Fruit fly (Drosophila melanogaster) whole organism, embryonic: Measurements from ENCODE around the gene mAChR-C.

ENCODE experiments used
- CG10274 ChIP-seq: fragments of 200-800 bp; sonication (Bioruptor generic); optimal IDR thresholded peaks from 3 replicates; lab custom pipeline; 2017; ENCODE audit warnings: missing biosample characterization, mild to moderate bottlenecking, missing genetic modification characterization
- CG12104 ChIP-seq: fragments of 200-800 bp; sonication (Bioruptor generic); optimal IDR thresholded peaks from 3 replicates; lab custom pipeline; 2016; ENCODE audit warnings: missing biosample characterization, missing genetic modification characterization
- CG13287 ChIP-seq: fragments of 200-800 bp; sonication (Bioruptor generic); IDR thresholded peaks from 2 replicates; pipeline ENCODE4 v1.3.6; 2022; ENCODE audit warnings: missing biosample characterization, missing genetic modification characterization; ENCODE audit not compliant: partially characterized antibody
- CG13624 ChIP-seq: fragments of 200-800 bp; sonication (Bioruptor generic); optimal IDR thresholded peaks from 2 replicates; lab custom pipeline; 2016; ENCODE audit warnings: missing biosample characterization, missing genetic modification characterization
- CG16815 ChIP-seq: fragments of 200-800 bp; sonication (Bioruptor generic); optimal IDR thresholded peaks from 3 replicates; lab custom pipeline; 2017; ENCODE audit warnings: missing biosample characterization, mild to moderate bottlenecking, missing genetic modification characterization
- CG18262 ChIP-seq: fragments of 200-800 bp; optimal IDR thresholded peaks from 3 replicates; lab custom pipeline; 2019; ENCODE audit warnings: missing biosample characterization, mild to moderate bottlenecking, missing genetic modification characterization, moderate library complexity
- CG1832 ChIP-seq: fragments of 200-800 bp; sonication (Bioruptor generic); optimal IDR thresholded peaks from 2 replicates; lab custom pipeline; 2017; ENCODE audit warnings: missing biosample characterization, mild to moderate bottlenecking, missing genetic modification characterization, inconsistent platforms
- CG18599 ChIP-seq: fragments of 200-800 bp; sonication (Bioruptor generic); optimal IDR thresholded peaks from 3 replicates; lab custom pipeline; 2017; ENCODE audit warnings: missing biosample characterization, missing genetic modification characterization, mild to moderate bottlenecking, moderate library complexity, missing genetic modification reagents
- CG2889 ChIP-seq: fragments of 200-800 bp; sonication (Bioruptor generic); IDR thresholded peaks from 3 replicates; pipeline ENCODE4 v1.3.6; 2022; ENCODE audit warnings: missing biosample characterization, missing genetic modification characterization
- CG30403 ChIP-seq: fragments of 200-800 bp; sonication (Bioruptor generic); optimal IDR thresholded peaks from 3 replicates; lab custom pipeline; 2016; ENCODE audit warnings: missing biosample characterization, missing genetic modification characterization
- CG3281 ChIP-seq: fragments of 200-800 bp; sonication (Bioruptor generic); optimal IDR thresholded peaks from 3 replicates; lab custom pipeline; 2017; ENCODE audit warnings: missing biosample characterization, mild to moderate bottlenecking, missing genetic modification characterization
- CG3847 ChIP-seq: fragments of 200-800 bp; sonication (Bioruptor generic); IDR thresholded peaks from 2 replicates; pipeline ENCODE4 v1.3.6; 2022; ENCODE audit warnings: missing biosample characterization, missing genetic modification characterization
- CG5180 ChIP-seq: fragments of 200-800 bp; sonication (Bioruptor generic); optimal IDR thresholded peaks from 3 replicates; lab custom pipeline; 2017; ENCODE audit warnings: missing biosample characterization, missing genetic modification characterization, mild to moderate bottlenecking, moderate library complexity, missing genetic modification reagents
- CG6791 ChIP-seq: fragments of 200-800 bp; sonication (Bioruptor generic); IDR thresholded peaks from 3 replicates; pipeline ENCODE4 v1.3.6; 2022; ENCODE audit warnings: missing biosample characterization, missing genetic modification characterization; ENCODE audit not compliant: partially characterized antibody
- CG7745 ChIP-seq: fragments of 200-800 bp; sonication (Bioruptor generic); optimal IDR thresholded peaks from 2 replicates; lab custom pipeline; 2018; ENCODE audit warnings: missing biosample characterization, mild to moderate bottlenecking, missing genetic modification characterization, moderate library complexity
- CG7928 ChIP-seq: fragments of 200-800 bp; sonication (Bioruptor generic); optimal IDR thresholded peaks from 2 replicates; lab custom pipeline; 2017; ENCODE audit warnings: missing biosample characterization, mild to moderate bottlenecking, missing genetic modification characterization
- CG9876 ChIP-seq: fragments of 200-800 bp; sonication (Bioruptor generic); optimal IDR thresholded peaks from 2 replicates; lab custom pipeline; 2016; ENCODE audit warnings: missing biosample characterization, missing genetic modification characterization
- CoRest ChIP-seq: fragments of 200-800 bp; sonication (Bioruptor generic); optimal IDR thresholded peaks from 3 replicates; lab custom pipeline; 2018; ENCODE audit warnings: missing biosample characterization, mild to moderate bottlenecking, missing genetic modification characterization, moderate library complexity
- CrebB ChIP-seq: fragments of 200-800 bp; sonication (Bioruptor generic); optimal IDR thresholded peaks from 3 replicates; lab custom pipeline; 2018; ENCODE audit warnings: missing biosample characterization, mild to moderate bottlenecking, missing genetic modification characterization
- Dp ChIP-seq: fragments of 200-800 bp; sonication (Bioruptor generic); optimal IDR thresholded peaks from 2 replicates; lab custom pipeline; 2018; ENCODE audit warnings: missing biosample characterization, mild to moderate bottlenecking, missing genetic modification characterization, moderate library complexity
- Dref ChIP-seq: fragments of 200-800 bp; sonication (Bioruptor generic); IDR thresholded peaks from 2 replicates; pipeline ENCODE4 v1.3.6; 2022; ENCODE audit warnings: missing biosample characterization, missing genetic modification characterization
- Drgx ChIP-seq: fragments of 200-800 bp; sonication (Bioruptor generic); IDR thresholded peaks from 2 replicates; pipeline ENCODE4 v1.3.6; 2022; ENCODE audit warnings: missing biosample characterization, missing genetic modification characterization
- E2f1 ChIP-seq: fragments of 200-800 bp; sonication (Bioruptor generic); IDR thresholded peaks from 2 replicates; pipeline ENCODE4 v1.3.6; 2022; ENCODE audit warnings: missing biosample characterization, missing genetic modification characterization
- Ets65A ChIP-seq: fragments of 200-800 bp; sonication (Bioruptor generic); peaks from one replicate; lab custom pipeline; 2016; ENCODE audit warnings: missing biosample characterization, missing genetic modification characterization
- Fer1 ChIP-seq: fragments of 200-800 bp; sonication (Bioruptor generic); optimal IDR thresholded peaks from 2 replicates; lab custom pipeline; 2017; ENCODE audit warnings: missing biosample characterization, mild to moderate bottlenecking, missing genetic modification characterization
- GATAe ChIP-seq: fragments of 200-800 bp; sonication (Bioruptor generic); conservative IDR thresholded peaks from 2 replicates; pipeline ENCODE4 v1.3.6; 2022; ENCODE audit warnings: missing biosample characterization, missing genetic modification characterization
- H2.0 ChIP-seq: fragments of 200-800 bp; sonication (Bioruptor generic); IDR thresholded peaks from 2 replicates; pipeline ENCODE4 v1.3.6; 2022; ENCODE audit warnings: missing biosample characterization, missing genetic modification characterization
- Hmr ChIP-seq: fragments of 200-800 bp; sonication (Bioruptor generic); optimal IDR thresholded peaks from 3 replicates; lab custom pipeline; 2017; ENCODE audit warnings: mild to moderate bottlenecking, missing biosample characterization, missing genetic modification reagents, missing genetic modification characterization
- Hr78 ChIP-seq, 2 experiments: fragments of 200-800 bp in 1 of 2; fragments of >200 bp in 1 of 2; sonication (Bioruptor generic) in 1 of 2; optimal IDR thresholded peaks; 2 replicates each; lab custom pipeline; 2017 to 2019; ENCODE audit warnings: missing biosample characterization in 2 of 2, missing genetic modification characterization in 2 of 2, mild to moderate bottlenecking in 1 of 2, moderate library complexity in 1 of 2
- Lim3 ChIP-seq: fragments of 200-800 bp; sonication (Bioruptor generic); IDR thresholded peaks from 2 replicates; pipeline ENCODE4 v1.3.6; 2022; ENCODE audit warnings: missing biosample characterization, missing genetic modification characterization
- Myb ChIP-seq: fragments of 200-800 bp; sonication (Bioruptor generic); optimal IDR thresholded peaks from 2 replicates; lab custom pipeline; 2016; ENCODE audit warnings: missing biosample characterization, missing genetic modification characterization
- Oaz ChIP-seq: fragments of 200-800 bp; sonication (Bioruptor generic); IDR thresholded peaks from 2 replicates; pipeline ENCODE4 v1.3.6; 2022; ENCODE audit warnings: missing biosample characterization, missing genetic modification characterization
- Rfx ChIP-seq: fragments of 200-800 bp; sonication (Bioruptor generic); IDR thresholded peaks from 2 replicates; pipeline ENCODE4 v1.3.6; 2022; ENCODE audit warnings: missing biosample characterization, missing genetic modification characterization
- Sox102F ChIP-seq: fragments of 200-800 bp; sonication (Bioruptor generic); optimal IDR thresholded peaks from 2 replicates; lab custom pipeline; 2018; ENCODE audit warnings: missing biosample characterization, mild to moderate bottlenecking, missing genetic modification characterization, moderate library complexity
- Spps ChIP-seq: fragments of 200-800 bp; sonication (Bioruptor generic); optimal IDR thresholded peaks from 2 replicates; lab custom pipeline; 2018; ENCODE audit warnings: missing biosample characterization, mild to moderate bottlenecking, missing genetic modification characterization
- abd-A ChIP-seq: fragments of 200-800 bp; sonication (Bioruptor generic); optimal IDR thresholded peaks from 3 replicates; lab custom pipeline; 2019; ENCODE audit warnings: missing biosample characterization, mild to moderate bottlenecking, missing genetic modification characterization, moderate library complexity
- ac ChIP-seq: fragments of 200-800 bp; sonication (Bioruptor generic); optimal IDR thresholded peaks from 3 replicates; lab custom pipeline; 2017; ENCODE audit warnings: missing biosample characterization, mild to moderate bottlenecking, missing genetic modification characterization
- al ChIP-seq: fragments of 200-800 bp; sonication (Bioruptor generic); IDR thresholded peaks from 2 replicates; pipeline ENCODE4 v1.3.6; 2022; ENCODE audit warnings: missing biosample characterization, missing genetic modification characterization
- aop ChIP-seq: fragments of 200-800 bp; sonication (Bioruptor generic); IDR thresholded peaks from 2 replicates; pipeline ENCODE4 v1.3.6; 2022; ENCODE audit warnings: missing biosample characterization, missing genetic modification characterization
- cato ChIP-seq: fragments of 200-800 bp; sonication (Bioruptor generic); optimal IDR thresholded peaks from 2 replicates; lab custom pipeline; 2016; ENCODE audit warnings: missing biosample characterization, missing genetic modification characterization, borderline replicate concordance
- crc ChIP-seq: fragments of 200-800 bp; sonication (Bioruptor generic); optimal IDR thresholded peaks from 2 replicates; lab custom pipeline; 2016; ENCODE audit warnings: missing biosample characterization, missing genetic modification characterization
- hth ChIP-seq: fragments of >200 bp; optimal IDR thresholded peaks from 2 replicates; lab custom pipeline; 2017; ENCODE audit warnings: inconsistent platforms
- jumu ChIP-seq: fragments of 200-800 bp; sonication (Bioruptor generic); optimal IDR thresholded peaks from 3 replicates; lab custom pipeline; 2016; ENCODE audit warnings: missing biosample characterization, missing genetic modification characterization
- mld ChIP-seq: fragments of 200-800 bp; sonication (Bioruptor generic); IDR thresholded peaks from 3 replicates; pipeline ENCODE4 v1.3.6; 2022; ENCODE audit warnings: missing biosample characterization, missing genetic modification characterization; ENCODE audit not compliant: partially characterized antibody
- nom ChIP-seq: fragments of 200-800 bp; sonication (Bioruptor generic); optimal IDR thresholded peaks from 2 replicates; lab custom pipeline; 2017; ENCODE audit warnings: missing biosample characterization, missing genetic modification characterization, mild to moderate bottlenecking, moderate library complexity, missing genetic modification reagents
- pan ChIP-seq, 4 experiments: fragments of >200 bp in 3 of 4; fragments of 200-800 bp in 1 of 4; sonication (Bioruptor generic) in 1 of 4; optimal IDR thresholded peaks in 3 of 4; IDR thresholded peaks in 1 of 4; 2 replicates each; pipeline versions ENCODE4 v1.3.6 to Lab custom; 2017 to 2022; ENCODE audit warnings: missing biosample characterization in 2 of 4, missing genetic modification characterization in 2 of 4, mixed read lengths in 1 of 4
- peb ChIP-seq: fragments of 200-800 bp; sonication (Bioruptor generic); IDR thresholded peaks from 2 replicates; pipeline ENCODE4 v1.3.6; 2022; ENCODE audit warnings: missing biosample characterization, missing genetic modification characterization
- stwl ChIP-seq: fragments of 200-800 bp; sonication (Bioruptor generic); optimal IDR thresholded peaks from 3 replicates; lab custom pipeline; 2018; ENCODE audit warnings: missing biosample characterization, mild to moderate bottlenecking, missing genetic modification characterization, moderate library complexity
- tio ChIP-seq: fragments of 200-800 bp; sonication (Bioruptor generic); optimal IDR thresholded peaks from 2 replicates; lab custom pipeline; 2017; ENCODE audit warnings: missing biosample characterization, missing genetic modification characterization, inconsistent platforms
- zfh2 ChIP-seq: fragments of 200-800 bp; sonication (Bioruptor generic); optimal IDR thresholded peaks from 2 replicates; lab custom pipeline; 2016; ENCODE audit warnings: missing biosample characterization, missing genetic modification characterization

Gene mAChR-C

dm6 chrX:6794190-6794589 lies 38.3 kb downstream of the mAChR-C start (continued):
- TF ChIP-seq CG1832 (GFP tag; lab: Kevin White, UChicago), result no peak
- peak; percentile 76 for TF ChIP-seq CrebB (tag; lab: Kevin White, UChicago)
- TF ChIP-seq GATAe, result no peak
- peak; percentile 62 for TF ChIP-seq Myb (GFP tag; lab: Kevin White, UChicago)
- TF ChIP-seq CG16815, result peak; percentile 71
- peak; percentile 55; the same call in 1 of the 2 replicates for TF ChIP-seq aop (GFP tag; lab: Robert Waterston, UW)
- TF ChIP-seq CG7745 (tag; lab: Kevin White, UChicago), result no peak
- no peak for TF ChIP-seq mld (GFP tag; lab: Robert Waterston, UW)
- TF ChIP-seq Fer1 (GFP tag; lab: Kevin White, UChicago), result peak; percentile 71
- TF ChIP-seq CG3281 (GFP tag; lab: Kevin White, UChicago), result peak; percentile 83
- TF ChIP-seq Dref (GFP tag; lab: Robert Waterston, UW), result peak; percentile 25; the same call in 1 of the 2 replicates
- TF ChIP-seq CG6791 (GFP tag; lab: Robert Waterston, UW), result no peak
- TF ChIP-seq abd-A, result no peak
- no peak for TF ChIP-seq pan (optimal IDR thresholded peaks at IDR 0.05; lab: Kevin White, UChicago)
- peak in 1 of 2 experiments; percentile 92 for TF ChIP-seq pan (GFP tag; optimal IDR thresholded peaks at IDR 0.05 in 1 of 2, IDR thresholded peaks at IDR 0.05 in 1 of 2)
- TF ChIP-seq CG30403 (GFP tag; lab: Kevin White, UChicago), result peak; percentile 80
- no peak for TF ChIP-seq Hr78 (GFP tag; optimal IDR thresholded peaks at IDR 0.05; lab: Kevin White, UChicago)
- TF ChIP-seq Oaz (GFP tag; lab: Robert Waterston, UW), result peak; percentile 65; the same call in 1 of the 2 replicates
- TF ChIP-seq Spps (tag; lab: Kevin White, UChicago), result peak; percentile 37
- TF ChIP-seq tio (GFP tag; lab: Kevin White, UChicago), result peak; percentile 80
- peak; percentile 69 for TF ChIP-seq CG10274 (GFP tag; lab: Kevin White, UChicago)
- no peak for TF ChIP-seq nom (GFP tag; lab: Kevin White, UChicago)
- TF ChIP-seq crc (GFP tag; lab: Kevin White, UChicago), result peak; percentile 75
- TF ChIP-seq CG3847, result peak; percentile 83
- TF ChIP-seq hth, result no peak
- peak; percentile 84 for TF ChIP-seq zfh2 (GFP tag; lab: Kevin White, UChicago)
- TF ChIP-seq CG18599, result peak; percentile 78
- peak; percentile 36 for TF ChIP-seq ac (GFP tag; lab: Kevin White, UChicago)
- peak; percentile 78 for TF ChIP-seq E2f1
- peak; percentile 65 for TF ChIP-seq CG12104
- peak; percentile 61 for TF ChIP-seq CG9876 (GFP tag; lab: Kevin White, UChicago)
- TF ChIP-seq Sox102F (GFP tag; lab: Kevin White, UChicago), result peak; percentile 87
- no peak for TF ChIP-seq CG13287
- TF ChIP-seq cato (GFP tag; lab: Kevin White, UChicago), result no peak
- TF ChIP-seq CG18262, result peak; percentile 70
- TF ChIP-seq stwl, result no peak
- TF ChIP-seq al (GFP tag; lab: Robert Waterston, UW), result peak; percentile 68
- peak; percentile 92 for TF ChIP-seq Rfx (GFP tag; lab: Robert Waterston, UW)
- no peak for TF ChIP-seq Dp
- TF ChIP-seq CG2889 (GFP tag; lab: Robert Waterston, UW), result peak; percentile 75; the same call in 2 of the 3 replicates
- peak; percentile 81 for TF ChIP-seq CG13624 (GFP tag; lab: Kevin White, UChicago)
- TF ChIP-seq Ets65A (GFP tag; lab: Kevin White, UChicago), result peak; percentile 97
- TF ChIP-seq peb, result peak; percentile 62
- peak; percentile 36 for TF ChIP-seq CG7928
- TF ChIP-seq Lim3, result peak; percentile 54; the same call in 1 of the 2 replicates
- peak; percentile 83 for TF ChIP-seq CoRest (tag; lab: Kevin White, UChicago)
- peak; percentile 88 for TF ChIP-seq H2.0 (GFP tag; lab: Robert Waterston, UW)
- peak; percentile 89 for TF ChIP-seq Drgx (GFP tag; lab: Robert Waterston, UW)
- TF ChIP-seq Hmr, result peak; percentile 81
- peak; percentile 50 for TF ChIP-seq jumu (GFP tag; lab: Kevin White, UChicago)
- TF ChIP-seq CG5180 (GFP tag; lab: Kevin White, UChicago), result peak; percentile 65
